Fruit fly (Drosophila melanogaster) whole organism: ENCODE results near the gene Cpr65Au.

Experiments used
- CG8478 ChIP-seq: fragments of >200 bp; optimal IDR thresholded peaks from 2 replicates; lab custom pipeline; 2018; ENCODE audit warnings: inconsistent platforms
- Dll ChIP-seq: fragments of >200 bp; optimal IDR thresholded peaks from 2 replicates; lab custom pipeline; 2017
- EcR ChIP-seq, 2 experiments: fragments of >200 bp; optimal IDR thresholded peaks; 2 replicates each; lab custom pipeline; 2017; ENCODE audit warnings: missing biosample characterization in 2 of 2, missing genetic modification characterization in 2 of 2, missing genetic modification reagents in 2 of 2
- pan ChIP-seq: fragments of >200 bp; optimal IDR thresholded peaks from 2 replicates; lab custom pipeline; 2017
- psq ChIP-seq: fragments of >200 bp; optimal IDR thresholded peaks from 2 replicates; lab custom pipeline; 2017
- usp ChIP-seq: fragments of >200 bp; optimal IDR thresholded peaks from 2 replicates; lab custom pipeline; 2017; ENCODE audit warnings: missing biosample characterization, missing genetic modification characterization, mixed read lengths

Cpr65Au gene

dm6 chr3L:6136691-6137090 is 4.8 kb upstream of the Cpr65Au start, which contains the start of gene Lcp65Af:
Gene Lcp65Af (minus strand): TSS chr3L:6136791.
- TF ChIP-seq Dll (lab: Kevin White, UChicago): no peak
- no peak for TF ChIP-seq CG8478 (lab: Kevin White, UChicago)
- no peak for TF ChIP-seq psq (lab: Kevin White, UChicago)
- TF ChIP-seq pan (lab: Kevin White, UChicago): no peak

- TF ChIP-seq EcR (GFP tag; optimal IDR thresholded peaks at IDR 0.05; lab: Kevin White, UChicago) (no peak), CG8478 (lab: Kevin White, UChicago) (no peak), Dll (lab: Kevin White, UChicago) (no peak), pan (lab: Kevin White, UChicago) (no peak), psq (lab: Kevin White, UChicago) (no peak), usp (GFP tag; lab: Kevin White, UChicago) (no peak)
Observed at dm6 chr3L:6135174-6135573, 3.3 kb upstream of the Cpr65Au start, which contains the start of gene Lcp65Ag1. Gene Lcp65Ag1 (minus strand): TSS chr3L:6135274.

- no peak for TF ChIP-seq psq (lab: Kevin White, UChicago)
Observed at dm6 chr3L:6133546-6133945, 1.6 kb upstream of the Cpr65Au start, which contains the start of gene Lcp65Ag2. Gene Lcp65Ag2 (minus strand): TSS chr3L:6133593.

dm6 chr3L:6130944-6131343 is 965 bp downstream of the Cpr65Au start, which contains the start of gene Lcp65Ag3:
Gene Lcp65Ag3 (minus strand): TSS chr3L:6130989.
- TF ChIP-seq pan (lab: Kevin White, UChicago): no peak
- TF ChIP-seq EcR (GFP tag; optimal IDR thresholded peaks at IDR 0.05; lab: Kevin White, UChicago): no peak
- TF ChIP-seq usp (GFP tag; lab: Kevin White, UChicago): no peak
- TF ChIP-seq psq (lab: Kevin White, UChicago): no peak
- no peak for TF ChIP-seq CG8478 (lab: Kevin White, UChicago)
- no peak for TF ChIP-seq Dll (lab: Kevin White, UChicago)

- TF ChIP-seq pan (lab: Kevin White, UChicago) (no peak), usp (GFP tag; lab: Kevin White, UChicago) (no peak), psq (lab: Kevin White, UChicago) (no peak), EcR (GFP tag; optimal IDR thresholded peaks at IDR 0.05; lab: Kevin White, UChicago) (no peak), CG8478 (lab: Kevin White, UChicago) (no peak), Dll (lab: Kevin White, UChicago) (no peak)
Observed at dm6 chr3L:6129591-6129990, 2.3 kb downstream of the Cpr65Au start.

dm6 chr3L:6125409-6125689 is 6.6 kb downstream of the Cpr65Au start:
- TF ChIP-seq CG8478 (lab: Kevin White, UChicago): no peak

- no peak for TF ChIP-seq usp (GFP tag; lab: Kevin White, UChicago)
- TF ChIP-seq psq (lab: Kevin White, UChicago): no peak
- no peak for TF ChIP-seq pan (lab: Kevin White, UChicago)
- TF ChIP-seq Dll (lab: Kevin White, UChicago): no peak
- no peak for TF ChIP-seq CG8478 (lab: Kevin White, UChicago)
- no peak for TF ChIP-seq EcR (GFP tag; optimal IDR thresholded peaks at IDR 0.05; lab: Kevin White, UChicago)
Observed at dm6 chr3L:6124616-6125408, 7.1 kb downstream of the Cpr65Au start.

- TF ChIP-seq usp (GFP tag; lab: Kevin White, UChicago) (no peak), psq (lab: Kevin White, UChicago) (no peak), CG8478 (lab: Kevin White, UChicago) (no peak), pan (lab: Kevin White, UChicago) (no peak), EcR (GFP tag; optimal IDR thresholded peaks at IDR 0.05; lab: Kevin White, UChicago) (no peak), Dll (lab: Kevin White, UChicago) (no peak)
Observed at dm6 chr3L:6116881-6117280, 15.0 kb downstream of the Cpr65Au start.

- TF ChIP-seq EcR (GFP tag; optimal IDR thresholded peaks at IDR 0.05; lab: Kevin White, UChicago) (no peak), Dll (lab: Kevin White, UChicago) (no peak), usp (GFP tag; lab: Kevin White, UChicago) (no peak), psq (lab: Kevin White, UChicago) (no peak), CG8478 (lab: Kevin White, UChicago) (no peak), pan (lab: Kevin White, UChicago) (no peak)
Observed at dm6 chr3L:6115505-6115904, 16.4 kb downstream of the Cpr65Au start.

dm6 chr3L:6111458-6111857 is 20.5 kb downstream of the Cpr65Au start:
- TF ChIP-seq usp (GFP tag; lab: Kevin White, UChicago): no peak
- TF ChIP-seq pan (lab: Kevin White, UChicago): no peak
- TF ChIP-seq psq (lab: Kevin White, UChicago): no peak
- TF ChIP-seq Dll (lab: Kevin White, UChicago): no peak
- TF ChIP-seq EcR (GFP tag; optimal IDR thresholded peaks at IDR 0.05; lab: Kevin White, UChicago): no peak
- no peak for TF ChIP-seq CG8478 (lab: Kevin White, UChicago)

dm6 chr3L:6110673-6111449 is 21.0 kb downstream of the Cpr65Au start:
- TF ChIP-seq pan (lab: Kevin White, UChicago) (no peak), psq (lab: Kevin White, UChicago) (no peak), usp (GFP tag; lab: Kevin White, UChicago) (no peak), Dll (lab: Kevin White, UChicago) (no peak), EcR (GFP tag; optimal IDR thresholded peaks at IDR 0.05; lab: Kevin White, UChicago) (no peak), CG8478 (lab: Kevin White, UChicago) (no peak)
